Worm (Caenorhabditis elegans) whole organism, L1 larva: ENCODE measurements around the gene R53.8.
A peak's percentile ranks its signal among the peaks of the same experiment; 100 is the strongest.

ENCODE experiments used
- F16B12.6 ChIP-seq: fragments of 150-350 bp; optimal IDR thresholded peaks from 2 replicates; lab custom pipeline; 2014; ENCODE audit warnings: missing biosample characterization, missing genetic modification characterization
- ama-1 ChIP-seq: fragments of 150-350 bp; optimal IDR thresholded peaks from 2 replicates; lab custom pipeline; 2014
- blmp-1 ChIP-seq: fragments of 150-350 bp; optimal IDR thresholded peaks from 2 replicates; lab custom pipeline; 2014; ENCODE audit warnings: missing biosample characterization, missing genetic modification characterization
- fos-1 ChIP-seq: fragments of 150-350 bp; optimal IDR thresholded peaks from 2 replicates; lab custom pipeline; 2014; ENCODE audit warnings: missing biosample characterization, missing genetic modification characterization
- nhr-90 ChIP-seq: sonication (generic microtip); optimal IDR thresholded peaks from 2 replicates; lab custom pipeline; 2016; ENCODE audit warnings: mild to moderate bottlenecking, missing genetic modification characterization, missing compliant biosample characterization; ENCODE audit not compliant: poor library complexity
- unc-62 ChIP-seq: fragments of 150-350 bp; optimal IDR thresholded peaks from 2 replicates; lab custom pipeline; 2014; ENCODE audit warnings: missing biosample characterization, missing genetic modification reagents, missing genetic modification characterization
- xbp-1 ChIP-seq: sonication (generic microtip); optimal IDR thresholded peaks from 2 replicates; lab custom pipeline; 2016; ENCODE audit warnings: missing genetic modification characterization, missing compliant biosample characterization

DNA sequence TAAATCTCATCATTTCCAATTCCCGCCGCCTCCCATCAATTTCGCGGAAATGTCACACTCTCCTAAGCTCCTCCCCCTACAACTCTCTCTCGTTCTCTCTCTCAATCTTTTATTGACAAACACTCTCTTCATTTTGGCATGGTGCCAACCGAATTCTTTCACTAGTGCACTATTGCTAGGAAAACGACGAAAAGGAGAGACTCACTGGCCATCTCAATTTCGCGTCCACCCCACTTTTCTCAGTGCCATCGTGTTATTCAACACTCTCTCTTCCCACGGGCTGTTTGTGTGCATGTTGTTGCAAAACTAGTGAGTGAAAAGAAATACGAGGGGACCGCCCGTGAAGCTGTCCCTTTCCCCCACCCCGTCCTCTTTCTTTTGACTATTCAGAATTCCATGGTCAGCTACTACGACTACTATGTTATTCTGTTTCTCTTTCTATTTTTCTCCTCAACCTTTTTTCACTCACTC, 8.4 kb downstream of the R53.8 start:
- TF ChIP-seq ama-1 (lab: Kevin White, UChicago) (no peak), F16B12.6 (no peak), unc-62 (no peak), fos-1 (peak; percentile 33), blmp-1 (peak; percentile 82), nhr-90 (tag; lab: Kevin White, UChicago) (no peak), xbp-1 (peak; percentile 60)
